Fruit fly (Drosophila melanogaster) whole organism, embryonic: ENCODE data around the gene Prx1.

Experiments
- Aef1 ChIP-seq: fragments of 200-800 bp; sonication (Bioruptor generic); IDR thresholded peaks from 3 replicates; pipeline ENCODE4 v1.3.6; 2022; ENCODE audit warnings: missing biosample characterization, missing genetic modification characterization
- CG10147 ChIP-seq: fragments of 200-800 bp; sonication (Bioruptor generic); optimal IDR thresholded peaks from 2 replicates; lab custom pipeline; 2019; ENCODE audit warnings: missing biosample characterization, mild to moderate bottlenecking, missing genetic modification characterization, moderate library complexity
- CG1024 ChIP-seq: fragments of 200-800 bp; sonication (Bioruptor generic); IDR thresholded peaks from 2 replicates; pipeline ENCODE4 v1.3.6; 2022; ENCODE audit warnings: missing biosample characterization, missing genetic modification characterization
- CG10321 ChIP-seq: fragments of 200-800 bp; sonication (Bioruptor generic); IDR thresholded peaks from 2 replicates; pipeline ENCODE4 v1.3.6; 2022; ENCODE audit warnings: missing biosample characterization, missing genetic modification characterization
- CG10565 ChIP-seq: fragments of 200-800 bp; sonication (Bioruptor generic); optimal IDR thresholded peaks from 3 replicates; lab custom pipeline; 2016; ENCODE audit warnings: missing biosample characterization, mild to moderate bottlenecking, missing genetic modification characterization
- CG10654 ChIP-seq: fragments of 200-800 bp; sonication (Bioruptor generic); optimal IDR thresholded peaks from 2 replicates; lab custom pipeline; 2016; ENCODE audit warnings: missing biosample characterization, missing genetic modification characterization
- CG10979 ChIP-seq: fragments of 200-800 bp; sonication (Bioruptor generic); optimal IDR thresholded peaks from 2 replicates; lab custom pipeline; 2018; ENCODE audit warnings: missing biosample characterization, mild to moderate bottlenecking, missing genetic modification characterization, moderate library complexity
- CG12219 ChIP-seq: fragments of 200-800 bp; sonication (Bioruptor generic); optimal IDR thresholded peaks from 3 replicates; lab custom pipeline; 2018; ENCODE audit warnings: missing biosample characterization, mild to moderate bottlenecking, missing genetic modification characterization
- CG12299 ChIP-seq: fragments of 200-800 bp; sonication (Bioruptor generic); optimal IDR thresholded peaks from 2 replicates; lab custom pipeline; 2018; ENCODE audit warnings: missing biosample characterization, mild to moderate bottlenecking, missing genetic modification characterization
- CG14050 ChIP-seq: fragments of 200-800 bp; sonication (Bioruptor generic); IDR thresholded peaks from 3 replicates; pipeline ENCODE4 v1.3.6; 2022; ENCODE audit warnings: missing biosample characterization, missing genetic modification characterization
- CG1792 ChIP-seq: fragments of 200-800 bp; sonication (Bioruptor generic); optimal IDR thresholded peaks from 2 replicates; lab custom pipeline; 2016; ENCODE audit warnings: missing biosample characterization, missing genetic modification characterization
- CG18011 ChIP-seq: fragments of 200-800 bp; sonication (Bioruptor generic); optimal IDR thresholded peaks from 2 replicates; lab custom pipeline; 2017; ENCODE audit warnings: missing biosample characterization, missing genetic modification characterization, mild to moderate bottlenecking, moderate library complexity, missing genotype
- CG1832 ChIP-seq: fragments of 200-800 bp; sonication (Bioruptor generic); optimal IDR thresholded peaks from 2 replicates; lab custom pipeline; 2017; ENCODE audit warnings: missing biosample characterization, mild to moderate bottlenecking, missing genetic modification characterization, inconsistent platforms
- CG18476 ChIP-seq: fragments of 200-800 bp; sonication (Bioruptor generic); optimal IDR thresholded peaks from 2 replicates; lab custom pipeline; 2016; ENCODE audit warnings: missing biosample characterization, mild to moderate bottlenecking, missing genetic modification characterization
- CG34422 ChIP-seq: fragments of 200-800 bp; sonication (Bioruptor generic); IDR thresholded peaks from 3 replicates; pipeline ENCODE4 v1.3.6; 2022; ENCODE audit warnings: missing biosample characterization, missing genetic modification characterization
- CG4404 ChIP-seq: fragments of 200-800 bp; sonication (Bioruptor generic); IDR thresholded peaks from 2 replicates; pipeline ENCODE4 v1.3.6; 2022; ENCODE audit warnings: missing biosample characterization, missing genetic modification characterization
- CG4730 ChIP-seq: fragments of 200-800 bp; sonication (Bioruptor generic); IDR thresholded peaks from 2 replicates; pipeline ENCODE4 v1.3.6; 2022; ENCODE audit warnings: missing biosample characterization, missing genetic modification characterization
- CG5245 ChIP-seq: fragments of 200-800 bp; sonication (Bioruptor generic); optimal IDR thresholded peaks from 3 replicates; lab custom pipeline; 2016; ENCODE audit warnings: missing biosample characterization, missing genetic modification characterization
- CG6683 ChIP-seq: fragments of 200-800 bp; sonication (Bioruptor generic); optimal IDR thresholded peaks from 2 replicates; lab custom pipeline; 2017; ENCODE audit warnings: missing biosample characterization, mild to moderate bottlenecking, missing genetic modification characterization, missing genetic modification reagents
- CG6791 ChIP-seq: fragments of 200-800 bp; sonication (Bioruptor generic); IDR thresholded peaks from 3 replicates; pipeline ENCODE4 v1.3.6; 2022; ENCODE audit warnings: missing biosample characterization, missing genetic modification characterization; ENCODE audit not compliant: partially characterized antibody
- CG7839 ChIP-seq: fragments of 200-800 bp; sonication (Bioruptor generic); optimal IDR thresholded peaks from 3 replicates; lab custom pipeline; 2018; ENCODE audit warnings: missing biosample characterization, mild to moderate bottlenecking, missing genetic modification characterization, moderate library complexity
- CG9215 ChIP-seq: fragments of 200-800 bp; sonication (Bioruptor generic); IDR thresholded peaks from 2 replicates; pipeline ENCODE4 v1.3.6; 2022; ENCODE audit warnings: missing biosample characterization, missing genetic modification characterization
- Camta ChIP-seq: fragments of 200-800 bp; sonication (Bioruptor generic); optimal IDR thresholded peaks from 2 replicates; lab custom pipeline; 2016; ENCODE audit warnings: missing biosample characterization, missing genetic modification characterization
- D19B ChIP-seq: fragments of 200-800 bp; sonication (Bioruptor generic); optimal IDR thresholded peaks from 2 replicates; lab custom pipeline; 2017; ENCODE audit warnings: missing biosample characterization, mild to moderate bottlenecking, missing genetic modification characterization
- Ets65A ChIP-seq: fragments of 200-800 bp; sonication (Bioruptor generic); peaks from one replicate; lab custom pipeline; 2016; ENCODE audit warnings: missing biosample characterization, missing genetic modification characterization
- Hr39 ChIP-seq: fragments of >200 bp; optimal IDR thresholded peaks from 2 replicates; lab custom pipeline; 2017
- Jarid2 ChIP-seq: fragments of 200-800 bp; sonication (Bioruptor generic); optimal IDR thresholded peaks from 3 replicates; lab custom pipeline; 2017; ENCODE audit warnings: mild to moderate bottlenecking, missing biosample characterization, missing genetic modification reagents, missing genetic modification characterization
- Med ChIP-seq: fragments of 200-800 bp; sonication (Bioruptor generic); peaks from one replicate; lab custom pipeline; 2016; ENCODE audit warnings: missing biosample characterization, missing genetic modification characterization, mild to moderate bottlenecking, inconsistent platforms, moderate library complexity
- Nf-YA ChIP-seq: fragments of 200-800 bp; sonication (Bioruptor generic); IDR thresholded peaks from 2 replicates; pipeline ENCODE4 v1.3.6; 2022; ENCODE audit warnings: missing biosample characterization, missing genetic modification characterization
- Rx ChIP-seq: fragments of 200-800 bp; sonication (Bioruptor generic); IDR thresholded peaks from 2 replicates; pipeline ENCODE4 v1.3.6; 2022; ENCODE audit warnings: missing biosample characterization, missing genetic modification characterization
- ara ChIP-seq: fragments of 200-800 bp; sonication (Bioruptor generic); IDR thresholded peaks from 2 replicates; pipeline ENCODE4 v1.3.6; 2022; ENCODE audit warnings: missing biosample characterization, missing genetic modification characterization
- cg ChIP-seq: fragments of 200-800 bp; sonication (Bioruptor generic); optimal IDR thresholded peaks from 3 replicates; lab custom pipeline; 2019; ENCODE audit warnings: missing biosample characterization, mild to moderate bottlenecking, missing genetic modification characterization, moderate library complexity
- crc ChIP-seq: fragments of 200-800 bp; sonication (Bioruptor generic); optimal IDR thresholded peaks from 2 replicates; lab custom pipeline; 2016; ENCODE audit warnings: missing biosample characterization, missing genetic modification characterization
- croc ChIP-seq: fragments of 200-800 bp; sonication (Bioruptor generic); conservative IDR thresholded peaks from 3 replicates; pipeline ENCODE4 v1.3.6; 2022; ENCODE audit warnings: missing biosample characterization, missing genetic modification characterization
- cwo ChIP-seq: fragments of 200-800 bp; sonication (Bioruptor generic); optimal IDR thresholded peaks from 3 replicates; lab custom pipeline; 2017; ENCODE audit warnings: missing biosample characterization, missing genetic modification characterization, mild to moderate bottlenecking, moderate library complexity, missing genetic modification reagents
- ems ChIP-seq: fragments of 200-800 bp; sonication (Bioruptor generic); optimal IDR thresholded peaks from 3 replicates; lab custom pipeline; 2016; ENCODE audit warnings: missing biosample characterization, missing genetic modification characterization
- exex ChIP-seq: fragments of 200-800 bp; sonication (Bioruptor generic); optimal IDR thresholded peaks from 4 replicates; lab custom pipeline; 2018; ENCODE audit warnings: missing biosample characterization, mild to moderate bottlenecking, missing genetic modification characterization, moderate library complexity
- gcm2 ChIP-seq: fragments of 200-800 bp; sonication (Bioruptor generic); optimal IDR thresholded peaks from 2 replicates; lab custom pipeline; 2016; ENCODE audit warnings: missing biosample characterization, missing genetic modification characterization
- h ChIP-seq: fragments of >200 bp; optimal IDR thresholded peaks from 2 replicates; lab custom pipeline; 2017
- ham ChIP-seq: fragments of 200-800 bp; sonication (Bioruptor generic); IDR thresholded peaks from 2 replicates; pipeline ENCODE4 v1.3.6; 2022; ENCODE audit warnings: missing biosample characterization, missing genetic modification characterization
- hth ChIP-seq: fragments of >200 bp; optimal IDR thresholded peaks from 2 replicates; lab custom pipeline; 2017; ENCODE audit warnings: inconsistent platforms
- klu ChIP-seq: fragments of 200-800 bp; sonication (Bioruptor generic); IDR thresholded peaks from 2 replicates; pipeline ENCODE4 v1.3.6; 2022; ENCODE audit warnings: missing biosample characterization, missing genetic modification characterization
- lbe ChIP-seq: fragments of 200-800 bp; sonication (Bioruptor generic); optimal IDR thresholded peaks from 2 replicates; lab custom pipeline; 2016; ENCODE audit warnings: missing biosample characterization, mild to moderate bottlenecking, missing genetic modification characterization
- luna ChIP-seq: fragments of 200-800 bp; sonication (Bioruptor generic); optimal IDR thresholded peaks from 2 replicates; lab custom pipeline; 2016; ENCODE audit warnings: missing biosample characterization, missing genetic modification characterization
- nau ChIP-seq: fragments of 200-800 bp; sonication (Bioruptor generic); optimal IDR thresholded peaks from 3 replicates; lab custom pipeline; 2017; ENCODE audit warnings: missing biosample characterization, mild to moderate bottlenecking, missing genetic modification characterization, missing genetic modification reagents
- salm ChIP-seq: fragments of 200-800 bp; sonication (Bioruptor generic); optimal IDR thresholded peaks from 2 replicates; lab custom pipeline; 2018; ENCODE audit warnings: missing biosample characterization, mild to moderate bottlenecking, missing genetic modification characterization
- sc ChIP-seq, 3 experiments: fragments of >200 bp in 2 of 3; fragments of 200-800 bp in 1 of 3; sonication (Bioruptor generic) in 1 of 3; optimal IDR thresholded peaks; 2 replicates in 2 of 3; 3 replicates in 1 of 3; lab custom pipeline; 2017; ENCODE audit warnings: mild to moderate bottlenecking in 1 of 3, missing biosample characterization in 1 of 3, missing genetic modification characterization in 1 of 3, missing genetic modification reagents in 1 of 3
- shn ChIP-seq: fragments of 200-800 bp; sonication (Bioruptor generic); optimal IDR thresholded peaks from 3 replicates; lab custom pipeline; 2016; ENCODE audit warnings: missing biosample characterization, missing genetic modification characterization
- slp2 ChIP-seq: fragments of 200-800 bp; sonication (Bioruptor generic); optimal IDR thresholded peaks from 2 replicates; lab custom pipeline; 2016; ENCODE audit warnings: missing biosample characterization, missing genetic modification characterization
- sna ChIP-seq: fragments of 200-800 bp; sonication (Bioruptor generic); IDR thresholded peaks from 2 replicates; pipeline ENCODE4 v1.3.6; 2022; ENCODE audit warnings: missing biosample characterization, missing genetic modification characterization; ENCODE audit not compliant: partially characterized antibody
- trh ChIP-seq: fragments of 200-800 bp; sonication (Bioruptor generic); optimal IDR thresholded peaks from 2 replicates; lab custom pipeline; 2016; ENCODE audit warnings: missing biosample characterization, missing genetic modification characterization
- twi ChIP-seq: fragments of 200-800 bp; optimal IDR thresholded peaks from 2 replicates; lab custom pipeline; 2019; ENCODE audit warnings: missing biosample characterization, mild to moderate bottlenecking, missing genetic modification characterization, moderate library complexity
- vfl ChIP-seq: fragments of 200-800 bp; sonication (Bioruptor generic); optimal IDR thresholded peaks from 2 replicates; lab custom pipeline; 2016; ENCODE audit warnings: missing biosample characterization, missing genetic modification characterization

The Prx1 gene

DNA sequence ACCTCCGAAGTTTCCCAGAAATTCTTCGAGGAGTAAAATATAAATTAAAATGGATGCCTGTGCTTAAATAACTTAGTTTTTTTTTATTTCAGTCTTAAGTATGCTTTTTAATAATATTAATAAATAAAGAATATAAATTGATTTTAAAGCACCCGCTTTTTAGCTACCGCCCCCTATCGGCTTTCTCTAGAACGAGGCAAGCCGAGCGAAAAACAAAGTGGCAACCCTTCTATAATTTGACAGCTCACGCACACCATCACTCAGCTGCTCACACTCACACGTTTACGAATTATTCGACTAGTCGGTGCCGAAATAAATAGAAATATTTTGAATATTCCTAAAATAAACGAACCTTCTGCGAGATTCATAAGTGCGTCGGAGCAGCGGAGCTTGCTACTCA, 46.1 kb upstream of the Prx1 start, which contains the start of gene CG6878 (continued):
- TF ChIP-seq ara (GFP tag; lab: Robert Waterston, UW) (no peak), croc (GFP tag; lab: Robert Waterston, UW) (no peak), CG12219 (GFP tag; lab: Kevin White, UChicago) (no peak), ems (GFP tag; lab: Kevin White, UChicago) (no peak), Nf-YA (GFP tag; lab: Robert Waterston, UW) (no peak), cwo (GFP tag; lab: Kevin White, UChicago) (no peak), CG1832 (GFP tag; lab: Kevin White, UChicago) (no peak), hth (no peak), CG5245 (GFP tag; lab: Kevin White, UChicago) (no peak), Aef1 (GFP tag; lab: Robert Waterston, UW) (no peak; the same call in 2 of the 3 replicates), CG14050 (GFP tag; lab: Robert Waterston, UW) (no peak), sna (GFP tag; lab: Robert Waterston, UW) (no peak), CG1792 (GFP tag; lab: Kevin White, UChicago) (no peak), h (no peak), CG9215 (GFP tag; lab: Robert Waterston, UW) (no peak), D19B (GFP tag; lab: Kevin White, UChicago) (no peak), sc (optimal IDR thresholded peaks at IDR 0.05; lab: Kevin White, UChicago) (no peak), sc (GFP tag; optimal IDR thresholded peaks at IDR 0.05; lab: Kevin White, UChicago) (no peak), Jarid2 (GFP tag; lab: Kevin White, UChicago) (no peak), crc (no peak), CG34422 (GFP tag; lab: Robert Waterston, UW) (no peak; the same call in 2 of the 3 replicates), Med (GFP tag; lab: Kevin White, UChicago) (peak; percentile 84), gcm2 (GFP tag; lab: Kevin White, UChicago) (no peak), CG10979 (peak; percentile 8), Camta (no peak), twi (tag; lab: Kevin White, UChicago) (no peak), shn (GFP tag; lab: Kevin White, UChicago) (no peak), CG6791 (GFP tag; lab: Robert Waterston, UW) (no peak), Hr39 (no peak), klu (GFP tag; lab: Robert Waterston, UW) (no peak), lbe (GFP tag; lab: Kevin White, UChicago) (no peak), vfl (GFP tag; lab: Kevin White, UChicago) (no peak), CG18011 (GFP tag; lab: Kevin White, UChicago) (no peak), Ets65A (GFP tag; lab: Kevin White, UChicago) (no peak), cg (GFP tag; lab: Kevin White, UChicago) (peak; percentile 94), CG10565 (GFP tag; lab: Kevin White, UChicago) (no peak), CG6683 (no peak), CG12299 (no peak), CG10147 (no peak), CG10654 (GFP tag; lab: Kevin White, UChicago) (peak; percentile 8), salm (tag; lab: Kevin White, UChicago) (no peak), trh (GFP tag; lab: Kevin White, UChicago) (no peak), ham (no peak), slp2 (no peak), CG10321 (GFP tag; lab: Robert Waterston, UW) (no peak), Rx (GFP tag; lab: Robert Waterston, UW) (no peak), CG4730 (GFP tag; lab: Robert Waterston, UW) (no peak), nau (GFP tag; lab: Kevin White, UChicago) (no peak), CG4404 (GFP tag; lab: Robert Waterston, UW) (no peak), luna (no peak), CG1024 (no peak), CG7839 (tag; lab: Kevin White, UChicago) (peak; percentile 27), CG18476 (GFP tag; lab: Kevin White, UChicago) (no peak), exex (tag; lab: Kevin White, UChicago) (no peak)
